Worm (Caenorhabditis elegans) whole organism, young adult: ENCODE results near the gene nhl-1.

Experiments used
- B0019.2 ChIP-seq: fragments of 200-800 bp; sonication (Bioruptor generic); conservative IDR thresholded peaks from 2 replicates; pipeline ENCODE4 v1.3.6; 2022; ENCODE audit warnings: missing genetic modification reagents, missing genetic modification characterization, missing compliant biosample characterization
- F23B12.7 ChIP-seq: sonication (generic microtip); optimal IDR thresholded peaks from 2 replicates; lab custom pipeline; 2017; ENCODE audit warnings: missing genetic modification characterization, mild to moderate bottlenecking, missing compliant biosample characterization, antibody characterized with exemption, moderate library complexity; ENCODE audit not compliant: insufficient read depth
- F33H1.4 ChIP-seq: fragments of 200-800 bp; sonication (Bioruptor generic); IDR thresholded peaks from 2 replicates; pipeline ENCODE4 v1.3.6; 2022; ENCODE audit warnings: missing genetic modification reagents, missing genetic modification characterization, missing compliant biosample characterization
- F57C9.4 ChIP-seq: sonication (generic microtip); optimal IDR thresholded peaks from 2 replicates; lab custom pipeline; 2017; ENCODE audit warnings: mild to moderate bottlenecking, missing genetic modification characterization, missing compliant biosample characterization
- K11D2.4 ChIP-seq: fragments of 200-800 bp; sonication (Bioruptor generic); IDR thresholded peaks from 2 replicates; pipeline ENCODE4 v1.3.6; 2022; ENCODE audit warnings: missing genetic modification reagents, missing genetic modification characterization, missing compliant biosample characterization
- ama-1 ChIP-seq, 3 experiments: fragments of 150-350 bp in 1 of 3; sonication (generic microtip) in 2 of 3; optimal IDR thresholded peaks; 2 replicates each; lab custom pipeline; 2014 to 2018; ENCODE audit warnings: missing biosample characterization in 2 of 3, missing genetic modification characterization in 2 of 3, missing genetic modification reagents in 2 of 3
- aptf-3 ChIP-seq: fragments of 200-800 bp; sonication (Bioruptor generic); IDR thresholded peaks from 2 replicates; pipeline ENCODE4 v1.3.6; 2022; ENCODE audit warnings: missing genetic modification characterization, missing compliant biosample characterization
- attf-6 ChIP-seq: fragments of 200-800 bp; sonication (Bioruptor generic); IDR thresholded peaks from 2 replicates; pipeline ENCODE4 v1.3.6; 2022; ENCODE audit warnings: missing genetic modification reagents, missing genetic modification characterization, missing compliant biosample characterization
- bed-2 ChIP-seq: fragments of 200-800 bp; sonication (Bioruptor generic); IDR thresholded peaks from 2 replicates; pipeline ENCODE4 v1.3.6; 2022; ENCODE audit warnings: missing genetic modification reagents, missing genetic modification characterization, missing compliant biosample characterization
- ccch-3 ChIP-seq: fragments of 200-800 bp; sonication (Bioruptor generic); optimal IDR thresholded peaks from 2 replicates; lab custom pipeline; 2018; ENCODE audit warnings: mild to moderate bottlenecking, missing genetic modification characterization, missing compliant biosample characterization
- efl-1 ChIP-seq: fragments of 150-350 bp; optimal IDR thresholded peaks from 2 replicates; lab custom pipeline; 2014; ENCODE audit warnings: missing biosample characterization, missing genetic modification reagents, missing genetic modification characterization
- fkh-3 ChIP-seq: sonication (generic microtip); optimal IDR thresholded peaks from 2 replicates; lab custom pipeline; 2016; ENCODE audit warnings: mild to moderate bottlenecking, missing genetic modification characterization, missing compliant biosample characterization
- hlh-12 ChIP-seq: sonication (generic microtip); optimal IDR thresholded peaks from 2 replicates; lab custom pipeline; 2016; ENCODE audit warnings: missing genetic modification characterization, missing compliant biosample characterization
- hmg-20 ChIP-seq: fragments of 200-800 bp; sonication (Bioruptor generic); IDR thresholded peaks from 2 replicates; pipeline ENCODE4 v1.3.6; 2022; ENCODE audit warnings: missing genetic modification reagents, missing genetic modification characterization, missing compliant biosample characterization
- hsf-1 ChIP-seq: fragments of 200-800 bp; sonication (Bioruptor generic); IDR thresholded peaks from 2 replicates; pipeline ENCODE4 v1.3.6; 2022; ENCODE audit warnings: missing genetic modification reagents, missing genetic modification characterization, missing compliant biosample characterization
- let-526 ChIP-seq: fragments of 200-800 bp; sonication (Bioruptor generic); IDR thresholded peaks from 2 replicates; pipeline ENCODE4 v1.3.6; 2022; ENCODE audit warnings: missing genetic modification reagents, missing genetic modification characterization, missing compliant biosample characterization
- lin-26 ChIP-seq: fragments of 200-800 bp; sonication (Bioruptor generic); IDR thresholded peaks from 2 replicates; pipeline ENCODE4 v1.3.6; 2022; ENCODE audit warnings: missing genetic modification reagents, missing genetic modification characterization, missing compliant biosample characterization
- lin-40 ChIP-seq: sonication (generic microtip); optimal IDR thresholded peaks from 2 replicates; lab custom pipeline; 2016; ENCODE audit warnings: missing genetic modification characterization, mild to moderate bottlenecking, missing compliant biosample characterization, missing genotype, missing genetic modification reagents
- lir-1 ChIP-seq: fragments of 200-800 bp; sonication (Bioruptor generic); conservative IDR thresholded peaks from 2 replicates; pipeline ENCODE4 v1.3.6; 2022; ENCODE audit warnings: missing genetic modification reagents, missing genetic modification characterization, missing compliant biosample characterization
- madf-8 ChIP-seq: fragments of 200-800 bp; sonication (Bioruptor generic); conservative IDR thresholded peaks from 2 replicates; pipeline ENCODE4 v1.3.6; 2022; ENCODE audit warnings: missing genetic modification reagents, missing genetic modification characterization, missing compliant biosample characterization
- mel-28 ChIP-seq: sonication (generic microtip); optimal IDR thresholded peaks from 2 replicates; lab custom pipeline; 2016; ENCODE audit warnings: borderline replicate concordance, mild to moderate bottlenecking, missing genetic modification characterization, missing compliant biosample characterization
- mxl-1 ChIP-seq: sonication (generic microtip); optimal IDR thresholded peaks from 2 replicates; lab custom pipeline; 2016; ENCODE audit warnings: missing genetic modification characterization, missing compliant biosample characterization
- nfyb-1 ChIP-seq: fragments of 200-800 bp; sonication (Bioruptor generic); IDR thresholded peaks from 2 replicates; pipeline ENCODE4 v1.3.6; 2022; ENCODE audit warnings: missing genetic modification reagents, missing genetic modification characterization, missing compliant biosample characterization
- nhr-120 ChIP-seq: fragments of 200-800 bp; sonication (Bioruptor generic); IDR thresholded peaks from 2 replicates; pipeline ENCODE4 v1.3.6; 2022; ENCODE audit warnings: missing genetic modification characterization, missing compliant biosample characterization
- nhr-27 ChIP-seq: fragments of 200-800 bp; sonication (Bioruptor generic); optimal IDR thresholded peaks from 2 replicates; lab custom pipeline; 2018; ENCODE audit warnings: mild to moderate bottlenecking, missing genetic modification characterization, moderate library complexity, missing compliant biosample characterization
- rcor-1 ChIP-seq: fragments of 200-800 bp; sonication (Bioruptor generic); IDR thresholded peaks from 2 replicates; pipeline ENCODE4 v1.3.6; 2022; ENCODE audit warnings: missing genetic modification reagents, missing genetic modification characterization, missing compliant biosample characterization
- repo-1 ChIP-seq: sonication (generic microtip); optimal IDR thresholded peaks from 2 replicates; lab custom pipeline; 2017; ENCODE audit warnings: mild to moderate bottlenecking, missing genetic modification characterization, missing compliant biosample characterization
- tbp1 ChIP-seq: fragments of 200-800 bp; sonication (Bioruptor generic); optimal IDR thresholded peaks from 2 replicates; lab custom pipeline; 2018; ENCODE audit warnings: mild to moderate bottlenecking, missing genetic modification characterization, missing compliant biosample characterization
- tbx-9 ChIP-seq: sonication (generic microtip); optimal IDR thresholded peaks from 2 replicates; lab custom pipeline; 2016; ENCODE audit warnings: borderline replicate concordance, missing genetic modification characterization, inconsistent platforms, missing compliant biosample characterization
- zfh-2 ChIP-seq: fragments of 200-800 bp; sonication (Bioruptor generic); conservative IDR thresholded peaks from 2 replicates; pipeline ENCODE4 v1.3.6; 2022; ENCODE audit warnings: missing genetic modification reagents, missing genetic modification characterization, missing compliant biosample characterization
- ztf-22 ChIP-seq: fragments of 200-800 bp; sonication (Bioruptor generic); optimal IDR thresholded peaks from 2 replicates; lab custom pipeline; 2018; ENCODE audit warnings: mild to moderate bottlenecking, missing genetic modification characterization, moderate library complexity, missing compliant biosample characterization
- ztf-26 ChIP-seq: sonication (generic microtip); optimal IDR thresholded peaks from 2 replicates; lab custom pipeline; 2017; ENCODE audit warnings: missing genetic modification characterization, missing compliant biosample characterization
- ztf-28 ChIP-seq: fragments of 200-800 bp; sonication (Bioruptor generic); IDR thresholded peaks from 2 replicates; pipeline ENCODE4 v1.3.6; 2022; ENCODE audit warnings: missing genetic modification reagents, missing genetic modification characterization, missing compliant biosample characterization

Gene nhl-1

DNA sequence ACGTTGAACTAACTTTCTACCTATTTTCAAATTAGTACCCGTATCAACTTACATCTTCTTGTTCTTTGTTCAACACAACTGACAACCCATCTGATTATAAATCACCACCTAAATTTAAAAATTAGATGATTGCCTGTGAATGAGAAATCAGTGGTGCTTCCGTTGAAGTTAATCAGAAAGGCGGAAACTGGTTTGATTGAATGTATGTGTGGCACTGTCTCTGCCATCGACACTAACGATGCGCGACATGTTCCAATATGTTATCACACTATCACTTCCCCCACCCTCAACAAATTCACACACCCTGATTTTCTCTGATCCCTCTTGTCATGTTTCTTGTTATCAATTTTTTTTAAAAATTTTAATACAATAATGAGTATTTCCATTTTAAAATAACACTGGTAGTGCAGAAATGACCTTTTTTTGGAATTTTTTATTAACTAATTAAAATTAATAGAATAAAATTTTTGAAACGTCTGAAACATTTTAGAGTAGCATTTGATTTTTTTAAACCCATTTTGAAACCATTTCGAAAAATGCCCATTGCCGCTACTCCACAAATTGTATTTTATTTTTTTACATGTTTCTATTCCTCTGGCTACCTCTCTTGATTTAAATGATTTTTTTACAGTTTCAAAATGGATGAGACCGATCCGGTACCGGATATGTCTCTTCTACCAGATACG lies 34.6 kb downstream of the nhl-1 start, which contains the start of gene ced-11:
TSS of gene ced-11 (plus strand) at position 636 of the 686 bp plus-strand sequence.
- TF ChIP-seq F57C9.4 (no peak), nhr-27 (tag; lab: Kevin White, UChicago) (no peak), repo-1 (tag; lab: Kevin White, UChicago) (no peak), zfh-2 (no peak)

- TF ChIP-seq hmg-20 (GFP tag; lab: Robert Waterston, UW) = no peak
- TF ChIP-seq bed-2 = no peak
- TF ChIP-seq let-526 (GFP tag; lab: Robert Waterston, UW) = no peak
- TF ChIP-seq madf-8 (GFP tag; lab: Robert Waterston, UW) = no peak
- no peak for TF ChIP-seq nhr-120 (GFP tag; lab: Robert Waterston, UW)
- TF ChIP-seq F33H1.4 (GFP tag; lab: Robert Waterston, UW) = no peak
- TF ChIP-seq hlh-12 = no peak
- TF ChIP-seq lin-26 (GFP tag; lab: Robert Waterston, UW) = no peak
- TF ChIP-seq hsf-1 (GFP tag; lab: Robert Waterston, UW) = no peak
- TF ChIP-seq tbx-9 (tag; lab: Kevin White, UChicago) = no peak
- no peak for TF ChIP-seq B0019.2 (GFP tag; lab: Robert Waterston, UW)
- no peak for TF ChIP-seq ccch-3
- no peak for TF ChIP-seq ztf-28 (GFP tag; lab: Robert Waterston, UW)
- TF ChIP-seq attf-6 (GFP tag; lab: Robert Waterston, UW) = no peak
- TF ChIP-seq ztf-22 = no peak
- no peak for TF ChIP-seq lin-40 (tag; lab: Kevin White, UChicago)
- TF ChIP-seq ama-1 (optimal IDR thresholded peaks at IDR 0.05; lab: Kevin White, UChicago) = no peak
- no peak for TF ChIP-seq ama-1 (GFP tag; optimal IDR thresholded peaks at IDR 0.05; lab: Kevin White, UChicago)
Measured at ce11 chrIII:9118314-9118850, 35.3 kb downstream of the nhl-1 start, which contains the start of gene grl-11. TSS of gene grl-11 (minus strand) at chrIII:9118364.

ce11 chrIII:9115745-9116144 lies 38.0 kb downstream of the nhl-1 start:
- TF ChIP-seq nhr-27 (tag; lab: Kevin White, UChicago) (no peak), hlh-12 (no peak)
- TF ChIP-seq, all 124 proteins: peak for 0

DNA sequence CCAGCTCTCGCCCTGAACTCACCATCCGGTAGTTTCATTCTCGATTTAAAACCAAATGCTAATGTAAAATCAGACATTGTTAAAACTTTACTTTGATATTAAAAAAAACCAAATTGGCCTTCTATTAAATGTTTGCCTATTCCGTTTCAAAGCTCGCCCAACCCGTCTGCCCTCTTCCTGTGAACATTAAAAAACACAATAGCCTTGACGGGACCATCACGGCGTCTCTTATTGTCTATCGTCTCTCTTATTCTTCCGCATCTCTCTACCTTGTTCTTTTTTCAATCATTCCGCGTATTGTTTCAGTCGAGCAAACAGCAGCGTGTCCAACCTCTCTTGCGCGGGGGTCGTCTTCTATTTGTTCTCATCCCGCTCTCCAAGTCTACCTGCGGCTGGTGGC lies 39.1 kb downstream of the nhl-1 start, which contains the start of gene ZK512.1:
TSS of gene ZK512.1 (plus strand) at position 301 of the 400 bp plus-strand sequence.
- TF ChIP-seq zfh-2 (no peak), nfyb-1 (GFP tag; lab: Robert Waterston, UW) (no peak), ztf-26 (tag; lab: Kevin White, UChicago) (no peak), mxl-1 (tag; lab: Kevin White, UChicago) (no peak), F23B12.7 (tag; lab: Kevin White, UChicago) (no peak), madf-8 (GFP tag; lab: Robert Waterston, UW) (no peak), mel-28 (tag; lab: Kevin White, UChicago) (no peak), fkh-3 (tag; lab: Kevin White, UChicago) (no peak), efl-1 (GFP tag; lab: Kevin White, UChicago) (no peak), rcor-1 (no peak), tbp1 (GFP tag; lab: Kevin White, UChicago) (no peak), K11D2.4 (GFP tag; lab: Robert Waterston, UW) (no peak), lir-1 (no peak), aptf-3 (no peak)
